Worm (Caenorhabditis elegans) whole organism, late embryonic: ENCODE results near the gene clec-214.

Experiments
- ceh-48 ChIP-seq: sonication (generic microtip); optimal IDR thresholded peaks from 2 replicates; lab custom pipeline; 2016; ENCODE audit warnings: missing genetic modification characterization, inconsistent platforms, missing compliant biosample characterization
- elt-2 ChIP-seq: sonication (generic microtip); optimal IDR thresholded peaks from 2 replicates; lab custom pipeline; 2016; ENCODE audit warnings: missing genetic modification reagents, missing genetic modification characterization, missing compliant biosample characterization
- pqm-1 ChIP-seq: sonication (generic microtip); optimal IDR thresholded peaks from 2 replicates; lab custom pipeline; 2016; ENCODE audit warnings: missing genetic modification characterization, missing compliant biosample characterization

- TF ChIP-seq elt-2 (tag; lab: Kevin White, UChicago): no peak
- no peak for TF ChIP-seq pqm-1
- TF ChIP-seq ceh-48 (tag; lab: Kevin White, UChicago): no peak
Measured at ce11 chrV:7562947-7563346, 47.2 kb upstream of the clec-214 start, which contains the start of gene F19F10.1.
